Fruit fly (Drosophila melanogaster) whole organism, embryonic: ENCODE measurements around the gene CG6912.

Experiments used
- ATbp ChIP-seq: fragments of 200-800 bp; sonication (Bioruptor generic); optimal IDR thresholded peaks from 2 replicates; lab custom pipeline; 2017; ENCODE audit warnings: missing biosample characterization, mild to moderate bottlenecking, missing genetic modification characterization, missing genetic modification reagents
- BEAF-32 ChIP-seq: fragments of 200-800 bp; sonication (Bioruptor generic); optimal IDR thresholded peaks from 3 replicates; lab custom pipeline; 2017; ENCODE audit warnings: missing biosample characterization, missing genetic modification characterization, mild to moderate bottlenecking, moderate library complexity, missing genetic modification reagents
- CG1024 ChIP-seq: fragments of 200-800 bp; sonication (Bioruptor generic); IDR thresholded peaks from 2 replicates; pipeline ENCODE4 v1.3.6; 2022; ENCODE audit warnings: missing biosample characterization, missing genetic modification characterization
- CG10654 ChIP-seq: fragments of 200-800 bp; sonication (Bioruptor generic); optimal IDR thresholded peaks from 2 replicates; lab custom pipeline; 2016; ENCODE audit warnings: missing biosample characterization, missing genetic modification characterization
- CG11456 ChIP-seq: fragments of 200-800 bp; sonication (Bioruptor generic); IDR thresholded peaks from 3 replicates; pipeline ENCODE4 v1.3.6; 2022; ENCODE audit warnings: missing biosample characterization, missing genetic modification characterization
- CG11504 ChIP-seq: fragments of 200-800 bp; sonication (Bioruptor generic); optimal IDR thresholded peaks from 3 replicates; lab custom pipeline; 2019; ENCODE audit warnings: missing biosample characterization, mild to moderate bottlenecking, missing genetic modification characterization, moderate library complexity
- CG12155 ChIP-seq: fragments of 200-800 bp; sonication (Bioruptor generic); optimal IDR thresholded peaks from 3 replicates; lab custom pipeline; 2016; ENCODE audit warnings: missing biosample characterization, missing genetic modification characterization
- CG12659 ChIP-seq: fragments of 200-800 bp; sonication (Bioruptor generic); optimal IDR thresholded peaks from 3 replicates; lab custom pipeline; 2017; ENCODE audit warnings: mild to moderate bottlenecking, missing biosample characterization, missing genetic modification reagents, missing genetic modification characterization
- CG12744 ChIP-seq: fragments of 200-800 bp; sonication (Bioruptor generic); optimal IDR thresholded peaks from 2 replicates; lab custom pipeline; 2016; ENCODE audit warnings: missing biosample characterization, missing genetic modification characterization
- CG13287 ChIP-seq: fragments of 200-800 bp; sonication (Bioruptor generic); IDR thresholded peaks from 2 replicates; pipeline ENCODE4 v1.3.6; 2022; ENCODE audit warnings: missing biosample characterization, missing genetic modification characterization; ENCODE audit not compliant: partially characterized antibody
- CG13424 ChIP-seq: fragments of 200-800 bp; sonication (Bioruptor generic); optimal IDR thresholded peaks from 2 replicates; lab custom pipeline; 2019; ENCODE audit warnings: missing biosample characterization, mild to moderate bottlenecking, missing genetic modification characterization, moderate library complexity
- CG1647 ChIP-seq: fragments of 200-800 bp; sonication (Bioruptor generic); optimal IDR thresholded peaks from 3 replicates; lab custom pipeline; 2016; ENCODE audit warnings: missing biosample characterization, missing genetic modification characterization
- CG17385 ChIP-seq: fragments of 200-800 bp; sonication (Bioruptor generic); optimal IDR thresholded peaks from 3 replicates; lab custom pipeline; 2018; ENCODE audit warnings: missing biosample characterization, mild to moderate bottlenecking, missing genetic modification characterization
- CG17568 ChIP-seq: fragments of 200-800 bp; sonication (Bioruptor generic); optimal IDR thresholded peaks from 2 replicates; lab custom pipeline; 2018; ENCODE audit warnings: missing biosample characterization, mild to moderate bottlenecking, missing genetic modification characterization, moderate library complexity
- CG2712 ChIP-seq: fragments of 200-800 bp; optimal IDR thresholded peaks from 3 replicates; lab custom pipeline; 2019; ENCODE audit warnings: missing biosample characterization, mild to moderate bottlenecking, missing genetic modification characterization, moderate library complexity
- CG3163 ChIP-seq: fragments of 200-800 bp; sonication (Bioruptor generic); optimal IDR thresholded peaks from 3 replicates; lab custom pipeline; 2016; ENCODE audit warnings: missing biosample characterization, missing genetic modification characterization
- CG3281 ChIP-seq: fragments of 200-800 bp; sonication (Bioruptor generic); optimal IDR thresholded peaks from 3 replicates; lab custom pipeline; 2017; ENCODE audit warnings: missing biosample characterization, mild to moderate bottlenecking, missing genetic modification characterization
- CG6254 ChIP-seq: fragments of 200-800 bp; sonication (Bioruptor generic); optimal IDR thresholded peaks from 3 replicates; lab custom pipeline; 2017; ENCODE audit warnings: mild to moderate bottlenecking, missing biosample characterization, missing genetic modification reagents, missing genetic modification characterization
- CG6813 ChIP-seq: fragments of 200-800 bp; sonication (Bioruptor generic); optimal IDR thresholded peaks from 2 replicates; lab custom pipeline; 2017; ENCODE audit warnings: missing biosample characterization, missing genetic modification characterization, mild to moderate bottlenecking, moderate library complexity, missing genetic modification reagents
- CoRest ChIP-seq: fragments of 200-800 bp; sonication (Bioruptor generic); optimal IDR thresholded peaks from 3 replicates; lab custom pipeline; 2018; ENCODE audit warnings: missing biosample characterization, mild to moderate bottlenecking, missing genetic modification characterization, moderate library complexity
- Deaf1 ChIP-seq: fragments of 200-800 bp; optimal IDR thresholded peaks from 3 replicates; lab custom pipeline; 2019; ENCODE audit warnings: missing biosample characterization, mild to moderate bottlenecking, missing genetic modification characterization, moderate library complexity
- Dip3 ChIP-seq: fragments of 200-800 bp; sonication (Bioruptor generic); optimal IDR thresholded peaks from 3 replicates; lab custom pipeline; 2016; ENCODE audit warnings: missing biosample characterization, missing genetic modification characterization
- Eip74EF ChIP-seq, 2 experiments: fragments of 200-800 bp in 1 of 2; fragments of >200 bp in 1 of 2; sonication (Bioruptor generic) in 1 of 2; optimal IDR thresholded peaks; 2 replicates each; lab custom pipeline; 2017 to 2019; ENCODE audit warnings: missing biosample characterization in 2 of 2, missing genetic modification characterization in 2 of 2, mild to moderate bottlenecking in 1 of 2, moderate library complexity in 1 of 2
- HLH54F ChIP-seq: fragments of 200-800 bp; sonication (Bioruptor generic); optimal IDR thresholded peaks from 3 replicates; lab custom pipeline; 2016; ENCODE audit warnings: missing biosample characterization, missing genetic modification characterization
- Hr78 ChIP-seq, 2 experiments: fragments of 200-800 bp in 1 of 2; fragments of >200 bp in 1 of 2; sonication (Bioruptor generic) in 1 of 2; optimal IDR thresholded peaks; 2 replicates each; lab custom pipeline; 2017 to 2019; ENCODE audit warnings: missing biosample characterization in 2 of 2, missing genetic modification characterization in 2 of 2, mild to moderate bottlenecking in 1 of 2, moderate library complexity in 1 of 2
- NFAT ChIP-seq: fragments of 200-800 bp; sonication (Bioruptor generic); IDR thresholded peaks from 2 replicates; pipeline ENCODE4 v1.3.6; 2022; ENCODE audit warnings: missing biosample characterization, missing genetic modification characterization
- Side ChIP-seq: fragments of 200-800 bp; sonication (Bioruptor generic); optimal IDR thresholded peaks from 2 replicates; lab custom pipeline; 2016; ENCODE audit warnings: missing biosample characterization, missing genetic modification characterization
- Sox102F ChIP-seq: fragments of 200-800 bp; sonication (Bioruptor generic); optimal IDR thresholded peaks from 2 replicates; lab custom pipeline; 2018; ENCODE audit warnings: missing biosample characterization, mild to moderate bottlenecking, missing genetic modification characterization, moderate library complexity
- Spps ChIP-seq: fragments of 200-800 bp; sonication (Bioruptor generic); optimal IDR thresholded peaks from 2 replicates; lab custom pipeline; 2018; ENCODE audit warnings: missing biosample characterization, mild to moderate bottlenecking, missing genetic modification characterization
- Xbp1 ChIP-seq: fragments of 200-800 bp; sonication (Bioruptor generic); optimal IDR thresholded peaks from 3 replicates; lab custom pipeline; 2016; ENCODE audit warnings: missing biosample characterization, mild to moderate bottlenecking, missing genetic modification characterization
- YL-1 ChIP-seq: fragments of 200-800 bp; sonication (Bioruptor generic); optimal IDR thresholded peaks from 3 replicates; lab custom pipeline; 2017; ENCODE audit warnings: missing biosample characterization, mild to moderate bottlenecking, missing genetic modification characterization
- ac ChIP-seq: fragments of 200-800 bp; sonication (Bioruptor generic); optimal IDR thresholded peaks from 3 replicates; lab custom pipeline; 2017; ENCODE audit warnings: missing biosample characterization, mild to moderate bottlenecking, missing genetic modification characterization
- bsh ChIP-seq, 2 experiments: fragments of 200-800 bp; sonication (Bioruptor generic); optimal IDR thresholded peaks; 2 replicates each; lab custom pipeline; 2017 to 2018; ENCODE audit warnings: mild to moderate bottlenecking in 2 of 2, missing biosample characterization in 2 of 2, missing genetic modification characterization in 2 of 2, moderate library complexity in 1 of 2
- cg ChIP-seq: fragments of 200-800 bp; sonication (Bioruptor generic); optimal IDR thresholded peaks from 3 replicates; lab custom pipeline; 2019; ENCODE audit warnings: missing biosample characterization, mild to moderate bottlenecking, missing genetic modification characterization, moderate library complexity
- dysf ChIP-seq: fragments of 200-800 bp; sonication (Bioruptor generic); IDR thresholded peaks from 3 replicates; pipeline ENCODE4 v1.3.6; 2022; ENCODE audit warnings: missing biosample characterization, missing genetic modification characterization
- gem ChIP-seq: fragments of 200-800 bp; sonication (Bioruptor generic); optimal IDR thresholded peaks from 2 replicates; lab custom pipeline; 2019; ENCODE audit warnings: missing biosample characterization, mild to moderate bottlenecking, missing genetic modification characterization, moderate library complexity
- grau ChIP-seq: fragments of 200-800 bp; optimal IDR thresholded peaks from 3 replicates; lab custom pipeline; 2019; ENCODE audit warnings: missing biosample characterization, mild to moderate bottlenecking, missing genetic modification characterization, moderate library complexity
- lmd ChIP-seq: fragments of 200-800 bp; sonication (Bioruptor generic); IDR thresholded peaks from 2 replicates; pipeline ENCODE4 v1.3.6; 2022; ENCODE audit warnings: missing biosample characterization, missing genetic modification characterization
- nerfin-1 ChIP-seq: fragments of 200-800 bp; sonication (Bioruptor generic); optimal IDR thresholded peaks from 3 replicates; lab custom pipeline; 2019; ENCODE audit warnings: missing biosample characterization, mild to moderate bottlenecking, missing genetic modification characterization, moderate library complexity
- pan ChIP-seq, 4 experiments: fragments of >200 bp in 3 of 4; fragments of 200-800 bp in 1 of 4; sonication (Bioruptor generic) in 1 of 4; optimal IDR thresholded peaks in 3 of 4; IDR thresholded peaks in 1 of 4; 2 replicates each; pipeline versions ENCODE4 v1.3.6 to Lab custom; 2017 to 2022; ENCODE audit warnings: missing biosample characterization in 2 of 4, missing genetic modification characterization in 2 of 4, mixed read lengths in 1 of 4
- rib ChIP-seq: fragments of 200-800 bp; sonication (Bioruptor generic); IDR thresholded peaks from 2 replicates; pipeline ENCODE4 v1.3.6; 2022; ENCODE audit warnings: missing biosample characterization, missing genetic modification characterization
- stwl ChIP-seq: fragments of 200-800 bp; sonication (Bioruptor generic); optimal IDR thresholded peaks from 3 replicates; lab custom pipeline; 2018; ENCODE audit warnings: missing biosample characterization, mild to moderate bottlenecking, missing genetic modification characterization, moderate library complexity
- sug ChIP-seq: fragments of 200-800 bp; optimal IDR thresholded peaks from 2 replicates; lab custom pipeline; 2019; ENCODE audit warnings: missing biosample characterization, mild to moderate bottlenecking, missing genetic modification characterization, moderate library complexity
- unpg ChIP-seq: fragments of 200-800 bp; sonication (Bioruptor generic); optimal IDR thresholded peaks from 3 replicates; lab custom pipeline; 2018; ENCODE audit warnings: missing biosample characterization, mild to moderate bottlenecking, missing genetic modification characterization, moderate library complexity
- vvl ChIP-seq: fragments of 200-800 bp; sonication (Bioruptor generic); IDR thresholded peaks from 2 replicates; pipeline ENCODE4 v1.3.6; 2022; ENCODE audit warnings: missing biosample characterization, missing genetic modification characterization
- zfh1 ChIP-seq: fragments of 200-800 bp; sonication (Bioruptor generic); IDR thresholded peaks from 3 replicates; pipeline ENCODE4 v1.3.6; 2022; ENCODE audit warnings: missing biosample characterization, missing genetic modification characterization

The CG6912 gene

dm6 chr3R:15089922-15090261 lies 46.9 kb downstream of the CG6912 start (continued):
- TF ChIP-seq rib (no peak), Side (GFP tag; lab: Kevin White, UChicago) (no peak), sug (tag; lab: Kevin White, UChicago) (no peak), Sox102F (GFP tag; lab: Kevin White, UChicago) (peak; percentile 14), dysf (GFP tag; lab: Robert Waterston, UW) (0 out of 3 replicates have a peak, but pooled peaks have one; percentile 21), Eip74EF (GFP tag; optimal IDR thresholded peaks at IDR 0.05; lab: Kevin White, UChicago) (no peak), NFAT (GFP tag; lab: Robert Waterston, UW) (no peak), CG2712 (tag; lab: Kevin White, UChicago) (peak; percentile 24), Deaf1 (tag; lab: Kevin White, UChicago) (no peak), HLH54F (GFP tag; lab: Kevin White, UChicago) (no peak), CG13287 (GFP tag; lab: Robert Waterston, UW) (no peak), CG11504 (peak; percentile 22), CG1647 (GFP tag; lab: Kevin White, UChicago) (no peak), gem (tag; lab: Kevin White, UChicago) (peak; percentile 16), CG3281 (GFP tag; lab: Kevin White, UChicago) (peak; percentile 9), CoRest (tag; lab: Kevin White, UChicago) (peak; percentile 13), CG10654 (GFP tag; lab: Kevin White, UChicago) (no peak), cg (GFP tag; lab: Kevin White, UChicago) (peak; percentile 14), CG1024 (GFP tag; lab: Robert Waterston, UW) (no peak), ac (GFP tag; lab: Kevin White, UChicago) (no peak), bsh (GFP tag; optimal IDR thresholded peaks at IDR 0.05; lab: Kevin White, UChicago) (peak in 1 of 2 experiments; percentile 49), CG6254 (GFP tag; lab: Kevin White, UChicago) (peak; percentile 24)

dm6 chr3R:15089250-15089921 lies 47.4 kb downstream of the CG6912 start:
- peak; percentile 84 for TF ChIP-seq CG17568 (GFP tag; lab: Kevin White, UChicago)
- TF ChIP-seq grau: peak; percentile 29
- no peak for TF ChIP-seq BEAF-32 (GFP tag; lab: Kevin White, UChicago)
- TF ChIP-seq CG12155 (GFP tag; lab: Kevin White, UChicago): peak; percentile 4
- TF ChIP-seq CG3163 (GFP tag; lab: Kevin White, UChicago): peak; percentile 33
- TF ChIP-seq CG6813: peak; percentile 73
- TF ChIP-seq CG17385 (GFP tag; lab: Kevin White, UChicago): peak; percentile 42
- no peak for TF ChIP-seq CG11456
- TF ChIP-seq zfh1 (GFP tag; lab: Robert Waterston, UW): no peak
- peak in 1 of 2 experiments; percentile 38 for TF ChIP-seq Hr78 (GFP tag; optimal IDR thresholded peaks at IDR 0.05; lab: Kevin White, UChicago)
- peak; percentile 5 for TF ChIP-seq stwl (tag; lab: Kevin White, UChicago)
- TF ChIP-seq lmd (GFP tag; lab: Robert Waterston, UW): peak; percentile 30; the same call in 1 of the 2 replicates
- no peak for TF ChIP-seq Dip3 (GFP tag; lab: Kevin White, UChicago)
- TF ChIP-seq unpg (GFP tag; lab: Kevin White, UChicago): peak; percentile 27
- TF ChIP-seq Eip74EF (GFP tag; optimal IDR thresholded peaks at IDR 0.05; lab: Kevin White, UChicago): peak in 1 of 2 experiments; percentile 54
- TF ChIP-seq CG12744 (GFP tag; lab: Kevin White, UChicago): peak; percentile 38
- TF ChIP-seq Spps (tag; lab: Kevin White, UChicago): peak; percentile 8
- TF ChIP-seq vvl (GFP tag; lab: Robert Waterston, UW): peak; percentile 30; the same call in 1 of the 2 replicates
- TF ChIP-seq CG12659 (GFP tag; lab: Kevin White, UChicago): peak; percentile 50
- TF ChIP-seq ATbp (GFP tag; lab: Kevin White, UChicago): peak; percentile 46
- TF ChIP-seq YL-1 (GFP tag; lab: Kevin White, UChicago): peak; percentile 8
- peak; percentile 31 for TF ChIP-seq nerfin-1 (tag; lab: Kevin White, UChicago)
- TF ChIP-seq pan (optimal IDR thresholded peaks at IDR 0.05; lab: Kevin White, UChicago): no peak
- TF ChIP-seq pan (GFP tag; optimal IDR thresholded peaks at IDR 0.05 in 1 of 2, IDR thresholded peaks at IDR 0.05 in 1 of 2): peak in 1 of 2 experiments; percentile 52
- TF ChIP-seq Xbp1 (GFP tag; lab: Kevin White, UChicago): peak; percentile 14
- TF ChIP-seq CG13424: peak; percentile 39
